Fruit fly (Drosophila melanogaster): Measurements from ENCODE around the gene mats.

Gene mats

DNA sequence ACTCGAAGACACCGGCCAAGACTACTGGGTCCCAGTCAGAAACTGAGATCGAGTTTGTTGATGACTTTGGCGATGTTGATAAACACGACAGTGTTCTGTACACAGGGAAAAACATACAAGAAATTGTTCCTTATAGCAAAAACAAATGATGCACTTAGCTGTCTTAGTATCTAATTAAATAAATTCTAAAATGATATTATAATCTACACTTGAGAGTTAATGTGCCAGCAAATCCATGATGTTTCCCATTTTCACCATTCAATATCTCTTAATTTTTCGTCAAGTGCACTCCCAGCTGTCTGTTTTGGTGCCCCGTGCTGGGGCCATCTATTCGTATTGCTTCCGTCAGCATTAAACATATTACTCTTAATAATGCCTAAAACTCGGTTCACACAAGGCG is 20.7 kb upstream of the mats start (continued):
- TF ChIP-seq Sox102F (GFP tag; optimal IDR thresholded peaks at IDR 0.05), result no peak
- peak; percentile 76 for TF ChIP-seq CG32006 (GFP tag; optimal IDR thresholded peaks at IDR 0.05)
- TF ChIP-seq acj6 (GFP tag; optimal IDR thresholded peaks at IDR 0.05), result peak; percentile 48
- TF ChIP-seq Smox (GFP tag; optimal IDR thresholded peaks at IDR 0.05), result no peak
- peak in 1 of 2 experiments; percentile 35 for TF ChIP-seq salr (GFP tag; optimal IDR thresholded peaks at IDR 0.05)
- TF ChIP-seq CG31627 (GFP tag; optimal IDR thresholded peaks at IDR 0.05), result no peak
- TF ChIP-seq fd59A (GFP tag; optimal IDR thresholded peaks at IDR 0.05), result no peak
- no peak for TF ChIP-seq Sox14 (GFP tag; optimal IDR thresholded peaks at IDR 0.05)
- peak; percentile 50 for TF ChIP-seq CG3032 (tag; optimal IDR thresholded peaks at IDR 0.05)
- TF ChIP-seq pdm3 (GFP tag; optimal IDR thresholded peaks at IDR 0.05), result peak; percentile 44

DNA sequence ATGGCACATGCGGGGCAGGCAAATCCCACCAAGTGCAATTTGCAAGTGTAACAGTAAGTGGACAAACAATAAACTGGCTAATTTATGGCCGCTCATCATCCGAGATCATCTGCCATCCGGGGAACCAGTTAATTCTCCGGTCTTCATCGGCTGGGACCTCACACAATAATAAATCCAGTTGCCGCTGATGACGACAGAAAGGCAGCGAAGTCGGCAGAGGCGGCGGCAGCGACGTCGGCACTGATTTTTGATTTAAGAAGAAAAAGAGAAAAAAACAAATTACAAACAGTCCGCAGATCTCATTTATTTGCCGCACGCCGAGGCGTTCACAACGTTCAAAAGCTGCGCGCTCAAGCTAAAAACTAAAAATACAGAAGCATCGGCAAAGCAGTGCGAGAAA is 18.6 kb upstream of the mats start, which contains the start of gene CG13856:
TSS of gene CG13856 (plus strand) at position 301 of the 400 bp plus-strand sequence.
- TF ChIP-seq CG8632 (GFP tag; optimal IDR thresholded peaks at IDR 0.05) (no peak), vri (GFP tag; optimal IDR thresholded peaks at IDR 0.05) (no peak), CG31627 (GFP tag; optimal IDR thresholded peaks at IDR 0.05) (no peak), CG10669 (GFP tag; optimal IDR thresholded peaks at IDR 0.05) (no peak), Hr4 (GFP tag; optimal IDR thresholded peaks at IDR 0.05) (no peak), CG3919 (GFP tag; optimal IDR thresholded peaks at IDR 0.05) (no peak), Eip93F (GFP tag; optimal IDR thresholded peaks at IDR 0.05) (no peak), Ets21C (GFP tag; optimal IDR thresholded peaks at IDR 0.05) (no peak), fd59A (GFP tag; optimal IDR thresholded peaks at IDR 0.05) (no peak), dsx (GFP tag; optimal IDR thresholded peaks at IDR 0.05; ENCODE audit: poor library complexity, severe bottlenecking) (no peak), Lpt (GFP tag; optimal IDR thresholded peaks at IDR 0.05) (no peak)

DNA sequence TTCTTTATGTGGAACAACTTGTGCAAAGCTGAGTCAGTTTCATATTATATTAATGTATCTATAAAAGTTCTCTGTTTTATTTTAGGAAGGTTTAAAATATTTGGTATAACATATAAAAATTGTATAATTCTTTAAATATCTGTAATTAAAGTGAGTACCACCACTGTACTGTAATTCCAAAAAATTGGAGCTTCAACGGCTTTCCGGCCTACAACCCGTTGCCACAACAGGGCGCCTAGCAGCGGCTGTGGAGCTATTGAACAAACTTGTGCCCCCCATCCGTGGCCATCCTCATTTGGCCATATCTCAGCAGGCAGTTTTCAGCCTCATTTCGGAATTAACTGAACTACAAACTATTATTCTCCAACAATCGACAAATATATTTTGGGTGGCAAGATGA is 15.3 kb upstream of the mats start, which contains the start of gene CG13855:
TSS of gene CG13855 (plus strand) at position 301 of the 400 bp plus-strand sequence.
- TF ChIP-seq OdsH (GFP tag; optimal IDR thresholded peaks at IDR 0.05) (no peak), CG4318 (GFP tag; optimal IDR thresholded peaks at IDR 0.05) (no peak), Sox102F (GFP tag; optimal IDR thresholded peaks at IDR 0.05) (no peak), Lpt (GFP tag; optimal IDR thresholded peaks at IDR 0.05) (no peak), fd59A (GFP tag; optimal IDR thresholded peaks at IDR 0.05) (no peak), CG34406 (GFP tag; optimal IDR thresholded peaks at IDR 0.05) (no peak)

DNA sequence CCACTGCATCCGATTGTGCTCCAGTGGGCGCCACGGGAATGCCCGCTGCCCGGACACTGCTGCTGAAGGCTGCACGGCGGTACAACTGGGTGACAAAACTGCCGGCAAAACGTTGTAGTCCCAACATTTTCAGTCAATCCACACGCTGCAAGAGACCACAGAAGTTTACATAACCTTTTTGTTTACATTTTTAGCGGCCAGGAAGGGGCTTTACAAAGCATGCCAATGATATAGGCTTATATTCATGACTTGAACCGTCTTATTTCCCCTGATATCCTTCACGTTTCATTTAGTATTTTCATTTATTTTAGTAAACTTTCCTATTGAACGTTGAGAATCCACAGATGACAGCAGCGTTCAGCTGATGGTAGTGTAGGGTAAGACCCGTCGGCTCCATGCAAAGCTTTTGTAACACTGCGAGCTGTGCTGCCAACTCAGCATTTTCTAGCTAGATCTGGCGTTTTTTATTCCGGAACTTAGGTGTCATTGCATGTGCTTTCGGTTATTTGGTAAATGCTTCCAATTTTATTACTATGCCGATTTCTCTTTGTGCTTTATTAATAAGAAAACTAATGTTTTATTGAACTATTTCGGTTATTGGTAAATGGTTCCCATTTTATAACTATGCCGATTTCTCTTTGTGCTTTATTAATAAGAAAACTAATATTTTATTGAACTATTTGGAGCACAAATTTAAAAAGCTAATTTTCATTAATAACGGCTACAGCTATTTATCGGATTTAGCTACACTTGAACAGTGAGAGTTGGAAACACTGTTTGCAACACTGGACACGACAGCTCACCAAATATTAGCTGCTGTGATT is 10.2 kb upstream of the mats start, which contains the start of the genes CG13850 and lqfR:
TSS of gene CG13850 (minus strand) at position 379 of the 824 bp plus-strand sequence.
TSS of gene lqfR (plus strand) at position 765 of the 824 bp plus-strand sequence.
- TF ChIP-seq CG6276 (GFP tag; optimal IDR thresholded peaks at IDR 0.05), result no peak
- peak; percentile 69 for TF ChIP-seq CG8319 (GFP tag; optimal IDR thresholded peaks at IDR 0.05)
- TF ChIP-seq CG3032 (tag; optimal IDR thresholded peaks at IDR 0.05), result peak; percentile 73
- TF ChIP-seq CG4318 (GFP tag; optimal IDR thresholded peaks at IDR 0.05), result no peak
- peak; percentile 71 for TF ChIP-seq CG8632 (GFP tag; optimal IDR thresholded peaks at IDR 0.05)
- TF ChIP-seq Ets21C (GFP tag; optimal IDR thresholded peaks at IDR 0.05), result peak; percentile 71
- TF ChIP-seq spab (GFP tag; optimal IDR thresholded peaks at IDR 0.05), result no peak
- TF ChIP-seq dac (GFP tag; optimal IDR thresholded peaks at IDR 0.05), result no peak
- TF ChIP-seq CG11762 (GFP tag; optimal IDR thresholded peaks at IDR 0.05; ENCODE audit: insufficient read depth), result peak; percentile 62
- peak; percentile 79 for TF ChIP-seq Eip75B (GFP tag; optimal IDR thresholded peaks at IDR 0.05)
- TF ChIP-seq cyc (GFP tag; optimal IDR thresholded peaks at IDR 0.05), result peak; percentile 82
- TF ChIP-seq fd85E (GFP tag; optimal IDR thresholded peaks at IDR 0.05), result peak; percentile 38
- TF ChIP-seq acj6 (GFP tag; optimal IDR thresholded peaks at IDR 0.05), result peak; percentile 71
- TF ChIP-seq CG11294 (GFP tag; IDR thresholded peaks at IDR 0.05), result peak; percentile 18; the same call in 1 of the 2 replicates
- TF ChIP-seq vri (GFP tag; optimal IDR thresholded peaks at IDR 0.05), result peak; percentile 43
- no peak for TF ChIP-seq Hr38 (GFP tag; optimal IDR thresholded peaks at IDR 0.05)
- 0 out of 2 replicates have a peak, but pooled peaks have one; percentile 31 for TF ChIP-seq Gug (GFP tag; IDR thresholded peaks at IDR 0.05)
- no peak for TF ChIP-seq Eip93F (GFP tag; optimal IDR thresholded peaks at IDR 0.05)
- no peak for TF ChIP-seq CG8119 (GFP tag; IDR thresholded peaks at IDR 0.05)
- TF ChIP-seq CG9139 (GFP tag; optimal IDR thresholded peaks at IDR 0.05), result peak; percentile 46
- peak; percentile 77 for TF ChIP-seq Met (GFP tag; optimal IDR thresholded peaks at IDR 0.05)
- TF ChIP-seq CG6792 (GFP tag; optimal IDR thresholded peaks at IDR 0.05), result peak; percentile 65
- peak; percentile 64 for TF ChIP-seq fkh (GFP tag; optimal IDR thresholded peaks at IDR 0.05)
- TF ChIP-seq CG10631 (GFP tag; optimal IDR thresholded peaks at IDR 0.05), result peak; percentile 80
- peak; percentile 79 for TF ChIP-seq achi (GFP tag; optimal IDR thresholded peaks at IDR 0.05)
- peak; percentile 79 for TF ChIP-seq Sox14 (GFP tag; optimal IDR thresholded peaks at IDR 0.05)
- TF ChIP-seq eg (GFP tag; IDR thresholded peaks at IDR 0.05), result peak; percentile 47; the same call in 2 of the 3 replicates
- TF ChIP-seq ss (GFP tag; optimal IDR thresholded peaks at IDR 0.05), result no peak
- peak; percentile 62 for TF ChIP-seq fd59A (GFP tag; optimal IDR thresholded peaks at IDR 0.05)
